Worm (Caenorhabditis elegans) whole organism, early embryonic: Measurements from ENCODE around the gene dct-7.

Source experiments
- aly-1 ChIP-seq: sonication (generic microtip); optimal IDR thresholded peaks from 2 replicates; lab custom pipeline; 2016; ENCODE audit warnings: missing genetic modification characterization, missing compliant biosample characterization
- ama-1 ChIP-seq: fragments of 150-350 bp; optimal IDR thresholded peaks from 2 replicates; lab custom pipeline; 2014
- ceh-13 ChIP-seq: fragments of 200-800 bp; sonication (Bioruptor generic); optimal IDR thresholded peaks from 2 replicates; lab custom pipeline; 2018; ENCODE audit warnings: mild to moderate bottlenecking, missing genetic modification characterization, missing compliant biosample characterization
- ceh-36 ChIP-seq: sonication (generic microtip); optimal IDR thresholded peaks from 2 replicates; lab custom pipeline; 2016; ENCODE audit warnings: missing genetic modification characterization, inconsistent platforms, missing compliant biosample characterization
- flt-1 ChIP-seq: fragments of 200-800 bp; sonication (Bioruptor generic); IDR thresholded peaks from 2 replicates; pipeline ENCODE4 v1.3.6; 2022; ENCODE audit warnings: missing genetic modification characterization, missing compliant biosample characterization
- hmbx-1 ChIP-seq: sonication (generic microtip); optimal IDR thresholded peaks from 2 replicates; lab custom pipeline; 2016; ENCODE audit warnings: mild to moderate bottlenecking, missing genetic modification characterization, missing compliant biosample characterization
- hmg-4 ChIP-seq: fragments of 200-800 bp; sonication (Bioruptor generic); optimal IDR thresholded peaks from 2 replicates; lab custom pipeline; 2018; ENCODE audit warnings: mild to moderate bottlenecking, missing genetic modification characterization, missing compliant biosample characterization
- pes-1 ChIP-seq: fragments of 200-800 bp; sonication (Bioruptor generic); IDR thresholded peaks from 2 replicates; pipeline ENCODE4 v1.3.6; 2022; ENCODE audit warnings: missing genetic modification reagents, missing genetic modification characterization, missing compliant biosample characterization
- sea-1 ChIP-seq: fragments of 200-800 bp; sonication (Bioruptor generic); conservative IDR thresholded peaks from 2 replicates; pipeline ENCODE4 v1.3.6; 2022; ENCODE audit warnings: missing genetic modification characterization, missing compliant biosample characterization

DNA sequence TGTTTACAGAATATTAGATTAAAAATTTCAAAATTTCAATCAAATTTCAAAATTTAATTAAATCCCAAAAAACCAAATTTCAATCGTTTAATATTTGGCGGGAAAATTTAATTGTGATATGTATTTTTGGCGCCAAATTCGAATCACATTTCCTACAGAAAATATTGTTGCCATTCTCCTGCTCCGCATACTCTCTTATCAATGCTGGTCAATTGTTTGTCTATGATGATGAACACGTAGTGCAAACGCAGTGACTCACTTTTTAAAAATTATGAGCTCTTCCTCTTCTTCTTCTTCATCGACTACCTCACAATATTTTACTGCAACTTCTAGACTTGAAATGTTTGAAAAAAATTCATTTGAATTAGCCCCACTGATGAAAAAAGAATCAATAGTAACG lies 36.1 kb upstream of the dct-7 start, which contains the start of gene trpl-2:
- TF ChIP-seq sea-1 (no peak), hmbx-1 (no peak), flt-1 (GFP tag; lab: Robert Waterston, UW) (no peak), aly-1 (tag; lab: Kevin White, UChicago) (no peak), pes-1 (GFP tag; lab: Robert Waterston, UW) (no peak), ceh-36 (tag; lab: Kevin White, UChicago) (no peak), hmg-4 (no peak), ama-1 (lab: Kevin White, UChicago) (no peak), ceh-13 (GFP tag; lab: Kevin White, UChicago) (no peak)
